Fruit fly (Drosophila melanogaster) whole organism, embryonic: ENCODE measurements around the gene CG13097.
A peak's percentile ranks its signal among the peaks of the same experiment; 100 is the strongest.

Experiments
- CG10274 ChIP-seq: fragments of 200-800 bp; sonication (Bioruptor generic); optimal IDR thresholded peaks from 3 replicates; lab custom pipeline; 2017; ENCODE audit warnings: missing biosample characterization, mild to moderate bottlenecking, missing genetic modification characterization
- CG11696 ChIP-seq: fragments of 200-800 bp; sonication (Bioruptor generic); IDR thresholded peaks from 2 replicates; pipeline ENCODE4 v1.3.6; 2022; ENCODE audit warnings: missing biosample characterization, missing genetic modification characterization
- CG12659 ChIP-seq: fragments of 200-800 bp; sonication (Bioruptor generic); optimal IDR thresholded peaks from 3 replicates; lab custom pipeline; 2017; ENCODE audit warnings: mild to moderate bottlenecking, missing biosample characterization, missing genetic modification reagents, missing genetic modification characterization
- CG12942 ChIP-seq: fragments of 200-800 bp; sonication (Bioruptor generic); optimal IDR thresholded peaks from 3 replicates; lab custom pipeline; 2016; ENCODE audit warnings: missing biosample characterization, missing genetic modification characterization
- CG13123 ChIP-seq: fragments of 200-800 bp; sonication (Bioruptor generic); optimal IDR thresholded peaks from 2 replicates; lab custom pipeline; 2016; ENCODE audit warnings: missing biosample characterization, missing genetic modification characterization
- CG15696 ChIP-seq: fragments of 200-800 bp; sonication (Bioruptor generic); optimal IDR thresholded peaks from 2 replicates; lab custom pipeline; 2019; ENCODE audit warnings: missing biosample characterization, mild to moderate bottlenecking, missing genetic modification characterization, moderate library complexity
- CG17186 ChIP-seq: fragments of 200-800 bp; sonication (Bioruptor generic); optimal IDR thresholded peaks from 3 replicates; lab custom pipeline; 2017; ENCODE audit warnings: missing biosample characterization, missing genetic modification reagents, missing genetic modification characterization
- CG34422 ChIP-seq: fragments of 200-800 bp; sonication (Bioruptor generic); IDR thresholded peaks from 3 replicates; pipeline ENCODE4 v1.3.6; 2022; ENCODE audit warnings: missing biosample characterization, missing genetic modification characterization
- CG6254 ChIP-seq: fragments of 200-800 bp; sonication (Bioruptor generic); optimal IDR thresholded peaks from 3 replicates; lab custom pipeline; 2017; ENCODE audit warnings: mild to moderate bottlenecking, missing biosample characterization, missing genetic modification reagents, missing genetic modification characterization
- CG6272 ChIP-seq: fragments of 200-800 bp; sonication (Bioruptor generic); IDR thresholded peaks from 2 replicates; pipeline ENCODE4 v1.3.6; 2022; ENCODE audit warnings: missing biosample characterization, missing genetic modification characterization
- CG6654 ChIP-seq: fragments of 200-800 bp; sonication (Bioruptor generic); optimal IDR thresholded peaks from 2 replicates; lab custom pipeline; 2017; ENCODE audit warnings: missing biosample characterization, mild to moderate bottlenecking, missing genetic modification characterization
- CG7372 ChIP-seq: fragments of 200-800 bp; sonication (Bioruptor generic); IDR thresholded peaks from 2 replicates; pipeline ENCODE4 v1.3.6; 2022; ENCODE audit warnings: missing biosample characterization, missing genetic modification characterization
- CG7928 ChIP-seq: fragments of 200-800 bp; sonication (Bioruptor generic); optimal IDR thresholded peaks from 2 replicates; lab custom pipeline; 2017; ENCODE audit warnings: missing biosample characterization, mild to moderate bottlenecking, missing genetic modification characterization
- CG9876 ChIP-seq: fragments of 200-800 bp; sonication (Bioruptor generic); optimal IDR thresholded peaks from 2 replicates; lab custom pipeline; 2016; ENCODE audit warnings: missing biosample characterization, missing genetic modification characterization
- CrebB ChIP-seq: fragments of 200-800 bp; sonication (Bioruptor generic); optimal IDR thresholded peaks from 3 replicates; lab custom pipeline; 2018; ENCODE audit warnings: missing biosample characterization, mild to moderate bottlenecking, missing genetic modification characterization
- Dek ChIP-seq: fragments of 200-800 bp; sonication (Bioruptor generic); optimal IDR thresholded peaks from 3 replicates; lab custom pipeline; 2019; ENCODE audit warnings: missing biosample characterization, mild to moderate bottlenecking, missing genetic modification characterization, moderate library complexity
- Dip2 ChIP-seq: fragments of 200-800 bp; sonication (Bioruptor generic); IDR thresholded peaks from 2 replicates; pipeline ENCODE4 v1.3.6; 2022; ENCODE audit warnings: missing biosample characterization, missing genetic modification characterization
- Dp ChIP-seq: fragments of 200-800 bp; sonication (Bioruptor generic); optimal IDR thresholded peaks from 2 replicates; lab custom pipeline; 2018; ENCODE audit warnings: missing biosample characterization, mild to moderate bottlenecking, missing genetic modification characterization, moderate library complexity
- Gsc ChIP-seq: fragments of 200-800 bp; sonication (Bioruptor generic); IDR thresholded peaks from 2 replicates; pipeline ENCODE4 v1.3.6; 2022; ENCODE audit warnings: missing biosample characterization, missing genetic modification characterization
- Gug ChIP-seq: fragments of 200-800 bp; sonication (Bioruptor generic); IDR thresholded peaks from 4 replicates; pipeline ENCODE4 v1.3.6; 2022; ENCODE audit warnings: missing biosample characterization, missing genetic modification characterization
- HLH54F ChIP-seq: fragments of 200-800 bp; sonication (Bioruptor generic); optimal IDR thresholded peaks from 3 replicates; lab custom pipeline; 2016; ENCODE audit warnings: missing biosample characterization, missing genetic modification characterization
- Hsf ChIP-seq: fragments of 200-800 bp; sonication (Bioruptor generic); optimal IDR thresholded peaks from 3 replicates; lab custom pipeline; 2016; ENCODE audit warnings: missing biosample characterization, missing genetic modification characterization
- PHDP ChIP-seq: fragments of 200-800 bp; sonication (Bioruptor generic); optimal IDR thresholded peaks from 3 replicates; lab custom pipeline; 2018; ENCODE audit warnings: missing biosample characterization, mild to moderate bottlenecking, missing genetic modification characterization, moderate library complexity
- Sin3A ChIP-seq: fragments of >200 bp; optimal IDR thresholded peaks from 2 replicates; lab custom pipeline; 2018
- Stat92E ChIP-seq, 3 experiments: fragments of >200 bp in 2 of 3; fragments of 200-800 bp in 1 of 3; sonication (Bioruptor generic) in 1 of 3; optimal IDR thresholded peaks; 2 replicates each; lab custom pipeline; 2017 to 2019; ENCODE audit warnings: missing biosample characterization in 3 of 3, missing genetic modification characterization in 3 of 3, mild to moderate bottlenecking in 1 of 3, moderate library complexity in 1 of 3
- chif ChIP-seq, 2 experiments: fragments of 200-800 bp; sonication (Bioruptor generic); optimal IDR thresholded peaks; 3 replicates each; lab custom pipeline; 2016; ENCODE audit warnings: missing biosample characterization in 2 of 2, missing genetic modification characterization in 2 of 2
- chinmo ChIP-seq: fragments of 200-800 bp; sonication (Bioruptor generic); IDR thresholded peaks from 4 replicates; pipeline ENCODE4 v1.3.6; 2022; ENCODE audit warnings: missing biosample characterization, missing genetic modification characterization; ENCODE audit not compliant: partially characterized antibody
- croc ChIP-seq: fragments of 200-800 bp; sonication (Bioruptor generic); conservative IDR thresholded peaks from 3 replicates; pipeline ENCODE4 v1.3.6; 2022; ENCODE audit warnings: missing biosample characterization, missing genetic modification characterization
- exex ChIP-seq: fragments of 200-800 bp; sonication (Bioruptor generic); optimal IDR thresholded peaks from 4 replicates; lab custom pipeline; 2018; ENCODE audit warnings: missing biosample characterization, mild to moderate bottlenecking, missing genetic modification characterization, moderate library complexity
- fd96Cb ChIP-seq: fragments of 200-800 bp; sonication (Bioruptor generic); optimal IDR thresholded peaks from 2 replicates; lab custom pipeline; 2018; ENCODE audit warnings: missing biosample characterization, mild to moderate bottlenecking, missing genetic modification characterization, moderate library complexity
- fru ChIP-seq: fragments of >200 bp; optimal IDR thresholded peaks from 2 replicates; lab custom pipeline; 2017
- gce ChIP-seq: fragments of 200-800 bp; sonication (Bioruptor generic); IDR thresholded peaks from 3 replicates; pipeline ENCODE4 v1.3.6; 2022; ENCODE audit warnings: missing biosample characterization, missing genetic modification characterization
- gem ChIP-seq: fragments of 200-800 bp; sonication (Bioruptor generic); optimal IDR thresholded peaks from 2 replicates; lab custom pipeline; 2019; ENCODE audit warnings: missing biosample characterization, mild to moderate bottlenecking, missing genetic modification characterization, moderate library complexity
- gro ChIP-seq: fragments of 200-800 bp; sonication (Bioruptor generic); optimal IDR thresholded peaks from 2 replicates; lab custom pipeline; 2016; ENCODE audit warnings: missing biosample characterization, missing genetic modification characterization
- hth ChIP-seq: fragments of >200 bp; optimal IDR thresholded peaks from 2 replicates; lab custom pipeline; 2017; ENCODE audit warnings: inconsistent platforms
- lbe ChIP-seq: fragments of 200-800 bp; sonication (Bioruptor generic); optimal IDR thresholded peaks from 2 replicates; lab custom pipeline; 2016; ENCODE audit warnings: missing biosample characterization, mild to moderate bottlenecking, missing genetic modification characterization
- maf-S ChIP-seq: fragments of 200-800 bp; sonication (Bioruptor generic); optimal IDR thresholded peaks from 2 replicates; lab custom pipeline; 2016; ENCODE audit warnings: missing biosample characterization, missing genetic modification characterization
- nom ChIP-seq: fragments of 200-800 bp; sonication (Bioruptor generic); optimal IDR thresholded peaks from 2 replicates; lab custom pipeline; 2017; ENCODE audit warnings: missing biosample characterization, missing genetic modification characterization, mild to moderate bottlenecking, moderate library complexity, missing genetic modification reagents
- pb ChIP-seq: fragments of 200-800 bp; sonication (Bioruptor generic); optimal IDR thresholded peaks from 3 replicates; lab custom pipeline; 2016; ENCODE audit warnings: missing biosample characterization, missing genetic modification characterization
- prd ChIP-seq, 3 experiments: fragments of >200 bp in 2 of 3; fragments of 200-800 bp in 1 of 3; sonication (Bioruptor generic) in 1 of 3; optimal IDR thresholded peaks in 2 of 3; IDR thresholded peaks in 1 of 3; 2 replicates in 2 of 3; 3 replicates in 1 of 3; pipeline versions ENCODE4 v1.3.6 to Lab custom; 2017 to 2022; ENCODE audit warnings: missing biosample characterization in 1 of 3, missing genetic modification characterization in 1 of 3
- sc ChIP-seq, 3 experiments: fragments of >200 bp in 2 of 3; fragments of 200-800 bp in 1 of 3; sonication (Bioruptor generic) in 1 of 3; optimal IDR thresholded peaks; 2 replicates in 2 of 3; 3 replicates in 1 of 3; lab custom pipeline; 2017; ENCODE audit warnings: mild to moderate bottlenecking in 1 of 3, missing biosample characterization in 1 of 3, missing genetic modification characterization in 1 of 3, missing genetic modification reagents in 1 of 3
- sens-2 ChIP-seq: fragments of 200-800 bp; sonication (Bioruptor generic); IDR thresholded peaks from 2 replicates; pipeline ENCODE4 v1.3.6; 2022; ENCODE audit warnings: missing biosample characterization, missing genetic modification characterization
- tll ChIP-seq, 2 experiments: fragments of 200-800 bp in 1 of 2; fragments of >200 bp in 1 of 2; sonication (Bioruptor generic) in 1 of 2; optimal IDR thresholded peaks; 2 replicates each; lab custom pipeline; 2017 to 2019; ENCODE audit warnings: missing biosample characterization in 2 of 2, missing genetic modification characterization in 2 of 2, mild to moderate bottlenecking in 1 of 2, moderate library complexity in 1 of 2
- unc-4 ChIP-seq: fragments of 200-800 bp; sonication (Bioruptor generic); IDR thresholded peaks from 2 replicates; pipeline ENCODE4 v1.3.6; 2022; ENCODE audit warnings: missing biosample characterization, missing genetic modification characterization; ENCODE audit not compliant: partially characterized antibody
- vfl ChIP-seq: fragments of 200-800 bp; sonication (Bioruptor generic); optimal IDR thresholded peaks from 2 replicates; lab custom pipeline; 2016; ENCODE audit warnings: missing biosample characterization, missing genetic modification characterization
- zen2 ChIP-seq: fragments of 200-800 bp; sonication (Bioruptor generic); IDR thresholded peaks from 3 replicates; pipeline ENCODE4 v1.3.6; 2022; ENCODE audit warnings: missing biosample characterization, missing genetic modification characterization; ENCODE audit not compliant: partially characterized antibody

Gene CG13097

DNA sequence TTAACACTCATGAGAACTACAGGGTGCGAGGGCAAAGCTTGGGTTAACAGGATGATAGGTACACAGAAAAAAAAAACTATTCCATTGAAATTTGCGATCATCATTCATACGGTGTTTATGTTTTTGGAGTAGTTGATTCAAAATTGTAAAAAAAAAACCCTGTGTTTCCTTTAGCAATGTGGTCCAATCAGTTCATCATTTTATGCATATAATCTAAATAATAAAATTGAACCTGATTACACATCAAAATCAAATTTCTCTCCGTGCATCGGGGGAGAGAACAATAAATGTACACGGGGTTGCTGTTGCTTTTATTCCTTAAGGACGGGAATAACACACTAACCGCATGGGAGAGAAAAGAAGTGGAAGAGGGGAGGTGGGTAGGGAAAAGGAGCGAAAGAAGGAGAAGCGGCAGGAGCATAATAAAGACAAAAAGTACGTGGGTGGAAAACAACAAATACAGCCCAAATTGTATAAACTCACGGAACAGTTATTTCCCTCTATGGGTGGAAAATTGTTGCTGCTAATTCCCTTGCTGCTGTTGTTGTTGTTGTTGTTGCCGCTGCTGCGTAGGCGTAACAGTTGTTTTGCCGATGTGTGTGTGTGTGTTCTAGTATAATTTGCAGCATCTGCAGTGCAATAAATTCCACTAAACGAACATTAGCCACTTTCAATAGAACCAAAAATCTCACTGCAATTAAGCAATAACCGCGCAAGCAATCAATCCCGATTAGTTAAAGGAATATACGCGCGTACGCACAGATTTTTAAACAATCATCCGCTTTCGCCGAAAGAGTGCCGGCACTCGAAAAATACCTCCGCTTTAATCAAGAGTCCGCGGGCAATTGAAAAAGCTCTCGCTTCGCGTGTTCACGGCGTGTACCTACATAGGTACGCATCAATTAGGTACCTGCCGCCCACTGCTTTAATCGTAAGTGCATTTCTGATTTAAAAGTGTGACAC lies 51.2 kb downstream of the CG13097 start, which contains the start of gene Agpat2 (continued):
- TF ChIP-seq Stat92E (GFP tag; optimal IDR thresholded peaks at IDR 0.05; lab: Kevin White, UChicago) (peak in 2 of 3 experiments; percentile 3 to 52), CG12942 (peak; percentile 79), fd96Cb (tag; lab: Kevin White, UChicago) (peak; percentile 86), Gug (peak; percentile 65; the same call in 3 of the 4 replicates), CG11696 (GFP tag; lab: Robert Waterston, UW) (peak; percentile 64), CG10274 (GFP tag; lab: Kevin White, UChicago) (peak; percentile 34), CG7372 (GFP tag; lab: Robert Waterston, UW) (peak; percentile 41; the same call in 1 of the 2 replicates), hth (lab: Kevin White, UChicago) (no peak), nom (GFP tag; lab: Kevin White, UChicago) (peak; percentile 8), chinmo (0 out of 4 replicates have a peak, but pooled peaks have one; percentile 14), CG17186 (GFP tag; lab: Kevin White, UChicago) (peak; percentile 30), Gsc (GFP tag; lab: Robert Waterston, UW) (no peak), pb (GFP tag; lab: Kevin White, UChicago) (peak; percentile 32), Dek (tag; lab: Kevin White, UChicago) (peak; percentile 78), vfl (GFP tag; lab: Kevin White, UChicago) (peak; percentile 67), sens-2 (GFP tag; lab: Robert Waterston, UW) (peak; percentile 74), CG6254 (GFP tag; lab: Kevin White, UChicago) (peak; percentile 79), Sin3A (lab: Kevin White, UChicago) (no peak), CG34422 (GFP tag; lab: Robert Waterston, UW) (peak; percentile 66; the same call in 2 of the 3 replicates), croc (peak; percentile 70; the same call in 2 of the 3 replicates), CG15696 (tag; lab: Kevin White, UChicago) (peak; percentile 61), gem (tag; lab: Kevin White, UChicago) (peak; percentile 92), HLH54F (GFP tag; lab: Kevin White, UChicago) (peak; percentile 76), CG6272 (GFP tag; lab: Robert Waterston, UW) (peak; percentile 45), CrebB (tag; lab: Kevin White, UChicago) (peak; percentile 68), maf-S (GFP tag; lab: Kevin White, UChicago) (peak; percentile 75), CG6654 (GFP tag; lab: Kevin White, UChicago) (peak; percentile 65), sc (optimal IDR thresholded peaks at IDR 0.05; lab: Kevin White, UChicago) (no peak), sc (GFP tag; optimal IDR thresholded peaks at IDR 0.05; lab: Kevin White, UChicago) (peak; percentile 80), CG7928 (peak; percentile 44), Hsf (GFP tag; lab: Kevin White, UChicago) (peak; percentile 86), lbe (GFP tag; lab: Kevin White, UChicago) (peak; percentile 53), unc-4 (GFP tag; lab: Robert Waterston, UW) (no peak), CG12659 (peak; percentile 80), CG9876 (GFP tag; lab: Kevin White, UChicago) (peak; percentile 54), gce (GFP tag; lab: Robert Waterston, UW) (peak; percentile 74; the same call in 2 of the 3 replicates), zen2 (no peak), PHDP (tag; lab: Kevin White, UChicago) (peak; percentile 88), Dp (GFP tag; lab: Kevin White, UChicago) (no peak), chif (GFP tag; optimal IDR thresholded peaks at IDR 0.05; lab: Kevin White, UChicago) (peak; percentile 75 to 85), tll (GFP tag; optimal IDR thresholded peaks at IDR 0.05; lab: Kevin White, UChicago) (no peak), exex (tag; lab: Kevin White, UChicago) (peak; percentile 16), prd (optimal IDR thresholded peaks at IDR 0.05; lab: Kevin White, UChicago) (no peak), prd (GFP tag; IDR thresholded peaks at IDR 0.05; lab: Robert Waterston, UW) (peak; percentile 80), fru (lab: Kevin White, UChicago) (no peak), Dip2 (GFP tag; lab: Robert Waterston, UW) (no peak), gro (GFP tag; lab: Kevin White, UChicago) (peak; percentile 69), CG13123 (GFP tag; lab: Kevin White, UChicago) (peak; percentile 60)
